In genomic region chrIII:12613138-12613915, ce11 we compare ENCODE assay signal across 4 worm cellular contexts.
A peak's percentile ranks its signal among the peaks of the same experiment; 100 is the strongest.
TF ChIP-seq lines count a peak whose summit lies in the region.

No protein-coding gene starts in this region.

TF ChIP-seq in whole organism, L2 larva, 48 proteins besides CTCF, POLR2A, EP300 and RAD21:
- TF ChIP-seq lin-13 (GFP tag; optimal IDR thresholded peaks at IDR 0.05; lab: Kevin White, UChicago) = no peak
- peak; percentile 69 for TF ChIP-seq F13H6.1 (tag; optimal IDR thresholded peaks at IDR 0.05; lab: Kevin White, UChicago)
- no peak for TF ChIP-seq peb-1 (tag; optimal IDR thresholded peaks at IDR 0.05; lab: Kevin White, UChicago)
- TF ChIP-seq ama-1 (optimal IDR thresholded peaks at IDR 0.05; lab: Kevin White, UChicago) = peak; percentile 43
- TF ChIP-seq ceh-16 (tag; optimal IDR thresholded peaks at IDR 0.05; lab: Kevin White, UChicago) = peak; percentile 48
- TF ChIP-seq zag-1 (tag; optimal IDR thresholded peaks at IDR 0.05; lab: Kevin White, UChicago) = peak; percentile 28
- TF ChIP-seq ztf-1 (GFP tag; conservative IDR thresholded peaks at IDR 0.05; lab: Robert Waterston, UW) = no peak
- peak; percentile 37 for TF ChIP-seq unc-55 (GFP tag; optimal IDR thresholded peaks at IDR 0.05; lab: Kevin White, UChicago)
- no peak for TF ChIP-seq aly-2 (tag; optimal IDR thresholded peaks at IDR 0.05; lab: Kevin White, UChicago)
- peak; percentile 59 for TF ChIP-seq sma-9 (GFP tag; optimal IDR thresholded peaks at IDR 0.05; lab: Kevin White, UChicago)
- no peak for TF ChIP-seq sma-9 (tag; optimal IDR thresholded peaks at IDR 0.05; lab: Kevin White, UChicago)

TF ChIP-seq in whole organism, L4 larva, 104 proteins besides CTCF, POLR2A, EP300 and RAD21:
- TF ChIP-seq egl-43 (GFP tag; IDR thresholded peaks at IDR 0.05; lab: Robert Waterston, UW) = no peak
- peak; percentile 62 for TF ChIP-seq pha-4 (GFP tag; IDR thresholded peaks at IDR 0.05; lab: Robert Waterston, UW)
- no peak for TF ChIP-seq pha-4 (tag; optimal IDR thresholded peaks at IDR 0.05; lab: Kevin White, UChicago)
- no peak for TF ChIP-seq pqm-1 (tag; optimal IDR thresholded peaks at IDR 0.05; lab: Kevin White, UChicago)
- TF ChIP-seq aha-1 (tag; lab: Kevin White, UChicago) = peak; percentile 96
- TF ChIP-seq set-16 (GFP tag; IDR thresholded peaks at IDR 0.05; lab: Robert Waterston, UW) = peak; percentile 54; the same call in 1 of the 2 replicates
- TF ChIP-seq lim-7 (GFP tag; IDR thresholded peaks at IDR 0.05; lab: Robert Waterston, UW) = no peak
- TF ChIP-seq jun-1 (tag; optimal IDR thresholded peaks at IDR 0.05; lab: Kevin White, UChicago) = no peak
- peak; percentile 13 for TF ChIP-seq ama-1 (optimal IDR thresholded peaks at IDR 0.05; lab: Kevin White, UChicago)
- no peak for TF ChIP-seq dmd-6 (GFP tag; IDR thresholded peaks at IDR 0.05; lab: Robert Waterston, UW)
- peak; percentile 32 for TF ChIP-seq snpc-1.2 (GFP tag; IDR thresholded peaks at IDR 0.05; lab: Robert Waterston, UW)
- TF ChIP-seq zfp-3 (GFP tag; conservative IDR thresholded peaks at IDR 0.05; lab: Robert Waterston, UW) = 0 out of 2 replicates have a peak, but pooled peaks have one; percentile 11
- TF ChIP-seq unc-62 (GFP tag; optimal IDR thresholded peaks at IDR 0.05 in 1 of 2; lab: Kevin White, UChicago) = peak in 1 of 2 experiments; percentile 6
- no peak for TF ChIP-seq unc-62 (tag; optimal IDR thresholded peaks at IDR 0.05; lab: Kevin White, UChicago)
- TF ChIP-seq mep-1 (tag; optimal IDR thresholded peaks at IDR 0.05; lab: Kevin White, UChicago) = peak; percentile 18
- 0 out of 2 replicates have a peak, but pooled peaks have one; percentile 51 for TF ChIP-seq tra-1 (GFP tag; IDR thresholded peaks at IDR 0.05; lab: Robert Waterston, UW)

TF ChIP-seq in whole organism, late embryonic, 69 proteins besides CTCF, POLR2A, EP300 and RAD21 (continues in another document):
- TF ChIP-seq unc-86 (tag; optimal IDR thresholded peaks at IDR 0.05; lab: Kevin White, UChicago) (peak; percentile 24), pros-1 (tag; optimal IDR thresholded peaks at IDR 0.05; lab: Kevin White, UChicago) (no peak), ceh-48 (tag; optimal IDR thresholded peaks at IDR 0.05; lab: Kevin White, UChicago) (no peak), ceh-14 (tag; optimal IDR thresholded peaks at IDR 0.05; lab: Kevin White, UChicago) (no peak), zip-5 (tag; optimal IDR thresholded peaks at IDR 0.05; lab: Kevin White, UChicago) (no peak), pha-2 (tag; optimal IDR thresholded peaks at IDR 0.05; lab: Kevin White, UChicago) (peak; percentile 3), eyg-1 (tag; optimal IDR thresholded peaks at IDR 0.05; lab: Kevin White, UChicago) (no peak), fkh-10 (GFP tag; optimal IDR thresholded peaks at IDR 0.05; lab: Kevin White, UChicago) (no peak), rnt-1 (tag; optimal IDR thresholded peaks at IDR 0.05; lab: Kevin White, UChicago) (peak; percentile 9), hlh-6 (tag; optimal IDR thresholded peaks at IDR 0.05; lab: Kevin White, UChicago) (no peak), ceh-30 (tag; optimal IDR thresholded peaks at IDR 0.05; lab: Kevin White, UChicago) (no peak), pag-3 (tag; optimal IDR thresholded peaks at IDR 0.05; lab: Kevin White, UChicago; ENCODE audit: borderline replicate concordance) (no peak), T23F11.4 (GFP tag; optimal IDR thresholded peaks at IDR 0.05; lab: Kevin White, UChicago) (no peak), ztf-16 (tag; optimal IDR thresholded peaks at IDR 0.05; lab: Kevin White, UChicago) (no peak), pqm-1 (tag; optimal IDR thresholded peaks at IDR 0.05; lab: Kevin White, UChicago) (no peak), ceh-24 (tag; optimal IDR thresholded peaks at IDR 0.05; lab: Kevin White, UChicago) (no peak), ceh-2 (tag; optimal IDR thresholded peaks at IDR 0.05; lab: Kevin White, UChicago) (peak; percentile 1), ama-1 (optimal IDR thresholded peaks at IDR 0.05; lab: Kevin White, UChicago) (no peak), tbx-2 (tag; optimal IDR thresholded peaks at IDR 0.05; lab: Kevin White, UChicago) (peak; percentile 28), mec-3 (tag; optimal IDR thresholded peaks at IDR 0.05; lab: Kevin White, UChicago; ENCODE audit: borderline replicate concordance) (no peak), sdc-2 (tag; optimal IDR thresholded peaks at IDR 0.05; lab: Kevin White, UChicago) (no peak), gmeb-2 (tag; optimal IDR thresholded peaks at IDR 0.05; lab: Kevin White, UChicago) (peak; percentile 31), ceh-45 (GFP tag; IDR thresholded peaks at IDR 0.05; lab: Robert Waterston, UW) (no peak), sox-4 (tag; optimal IDR thresholded peaks at IDR 0.05; lab: Kevin White, UChicago) (no peak), C38D4.7 (GFP tag; optimal IDR thresholded peaks at IDR 0.05; lab: Kevin White, UChicago) (no peak), dmd-4 (tag; optimal IDR thresholded peaks at IDR 0.05; lab: Kevin White, UChicago; ENCODE audit: borderline replicate concordance) (no peak), nhr-11 (tag; optimal IDR thresholded peaks at IDR 0.05; lab: Kevin White, UChicago) (no peak), che-1 (tag; optimal IDR thresholded peaks at IDR 0.05; lab: Kevin White, UChicago) (no peak), ceh-34 (tag; optimal IDR thresholded peaks at IDR 0.05; lab: Kevin White, UChicago) (peak; percentile 11), ceh-31 (tag; optimal IDR thresholded peaks at IDR 0.05; lab: Kevin White, UChicago) (peak; percentile 33), ttx-3 (tag; optimal IDR thresholded peaks at IDR 0.05; lab: Kevin White, UChicago) (peak; percentile 11), syd-9 (tag; optimal IDR thresholded peaks at IDR 0.05; lab: Kevin White, UChicago) (no peak), ceh-6 (GFP tag; optimal IDR thresholded peaks at IDR 0.05; lab: Kevin White, UChicago) (no peak), lim-6 (tag; optimal IDR thresholded peaks at IDR 0.05; lab: Kevin White, UChicago) (no peak), elt-2 (tag; optimal IDR thresholded peaks at IDR 0.05; lab: Kevin White, UChicago) (no peak), hlh-13 (GFP tag; optimal IDR thresholded peaks at IDR 0.05; lab: Kevin White, UChicago) (no peak)

TF ChIP-seq in whole organism, mixed stage, embryonic, 35 proteins besides CTCF, POLR2A, EP300 and RAD21:
- TF ChIP-seq lsy-2 (tag; optimal IDR thresholded peaks at IDR 0.05; lab: Kevin White, UChicago) (no peak), elt-3 (tag; optimal IDR thresholded peaks at IDR 0.05; lab: Kevin White, UChicago) (no peak), elt-1 (tag; optimal IDR thresholded peaks at IDR 0.05; lab: Kevin White, UChicago; ENCODE audit: borderline replicate concordance, insufficient read depth) (no peak), ceh-39 (tag; optimal IDR thresholded peaks at IDR 0.05; lab: Kevin White, UChicago) (no peak), ceh-43 (GFP tag; optimal IDR thresholded peaks at IDR 0.05; lab: Kevin White, UChicago) (peak; percentile 71), lin-32 (GFP tag; optimal IDR thresholded peaks at IDR 0.05; lab: Kevin White, UChicago) (peak; percentile 68), bed-3 (GFP tag; optimal IDR thresholded peaks at IDR 0.05; lab: Kevin White, UChicago) (no peak), blmp-1 (tag; optimal IDR thresholded peaks at IDR 0.05; lab: Kevin White, UChicago) (no peak), M03D4.4 (tag; optimal IDR thresholded peaks at IDR 0.05; lab: Kevin White, UChicago) (no peak), drap-1 (GFP tag; optimal IDR thresholded peaks at IDR 0.05; lab: Kevin White, UChicago) (peak; percentile 32), ztf-11 (tag; optimal IDR thresholded peaks at IDR 0.05; lab: Kevin White, UChicago) (peak; percentile 7), unc-62 (GFP tag; optimal IDR thresholded peaks at IDR 0.05; lab: Kevin White, UChicago) (peak; percentile 81), nhr-76 (tag; optimal IDR thresholded peaks at IDR 0.05; lab: Kevin White, UChicago) (no peak), lin-13 (tag; optimal IDR thresholded peaks at IDR 0.05; lab: Kevin White, UChicago) (no peak), zip-8 (tag; optimal IDR thresholded peaks at IDR 0.05; lab: Kevin White, UChicago) (no peak), sem-2 (GFP tag; optimal IDR thresholded peaks at IDR 0.05; lab: Kevin White, UChicago) (no peak), snpc-4 (tag; optimal IDR thresholded peaks at IDR 0.05; lab: Kevin White, UChicago) (no peak), nhr-237 (tag; optimal IDR thresholded peaks at IDR 0.05; lab: Kevin White, UChicago) (no peak), mep-1 (tag; optimal IDR thresholded peaks at IDR 0.05; lab: Kevin White, UChicago) (no peak), nhr-2 (tag; optimal IDR thresholded peaks at IDR 0.05; lab: Kevin White, UChicago) (peak; percentile 84), unc-120 (tag; optimal IDR thresholded peaks at IDR 0.05; lab: Kevin White, UChicago; ENCODE audit: poor library complexity, severe bottlenecking) (peak; percentile 25), nhr-12 (tag; optimal IDR thresholded peaks at IDR 0.05; lab: Kevin White, UChicago) (no peak), mab-5 (tag; optimal IDR thresholded peaks at IDR 0.05; lab: Kevin White, UChicago) (no peak), nhr-28 (tag; optimal IDR thresholded peaks at IDR 0.05; lab: Kevin White, UChicago) (no peak), ces-1 (GFP tag; optimal IDR thresholded peaks at IDR 0.05; lab: Kevin White, UChicago) (peak; percentile 11), ham-2 (GFP tag; optimal IDR thresholded peaks at IDR 0.05; lab: Kevin White, UChicago) (peak; percentile 43), ceh-83 (GFP tag; optimal IDR thresholded peaks at IDR 0.05; lab: Kevin White, UChicago) (peak; percentile 37), cnd-1 (tag; optimal IDR thresholded peaks at IDR 0.05; lab: Kevin White, UChicago) (peak; percentile 56), sptf-1 (tag; optimal IDR thresholded peaks at IDR 0.05; lab: Kevin White, UChicago) (peak; percentile 63), unc-39 (tag; optimal IDR thresholded peaks at IDR 0.05; lab: Kevin White, UChicago) (no peak), pha-4 (tag; optimal IDR thresholded peaks at IDR 0.05; lab: Kevin White, UChicago) (no peak), mls-2 (tag; optimal IDR thresholded peaks at IDR 0.05; lab: Kevin White, UChicago) (peak; percentile 56), tbx-8 (GFP tag; optimal IDR thresholded peaks at IDR 0.05; lab: Kevin White, UChicago) (no peak), hlh-1 (tag; optimal IDR thresholded peaks at IDR 0.05; lab: Kevin White, UChicago) (peak; percentile 76), flh-1 (GFP tag; optimal IDR thresholded peaks at IDR 0.05; lab: Kevin White, UChicago) (no peak)
